Worm (Caenorhabditis elegans): ENCODE measurements around the gene gtbp-1.

gtbp-1 gene

DNA sequence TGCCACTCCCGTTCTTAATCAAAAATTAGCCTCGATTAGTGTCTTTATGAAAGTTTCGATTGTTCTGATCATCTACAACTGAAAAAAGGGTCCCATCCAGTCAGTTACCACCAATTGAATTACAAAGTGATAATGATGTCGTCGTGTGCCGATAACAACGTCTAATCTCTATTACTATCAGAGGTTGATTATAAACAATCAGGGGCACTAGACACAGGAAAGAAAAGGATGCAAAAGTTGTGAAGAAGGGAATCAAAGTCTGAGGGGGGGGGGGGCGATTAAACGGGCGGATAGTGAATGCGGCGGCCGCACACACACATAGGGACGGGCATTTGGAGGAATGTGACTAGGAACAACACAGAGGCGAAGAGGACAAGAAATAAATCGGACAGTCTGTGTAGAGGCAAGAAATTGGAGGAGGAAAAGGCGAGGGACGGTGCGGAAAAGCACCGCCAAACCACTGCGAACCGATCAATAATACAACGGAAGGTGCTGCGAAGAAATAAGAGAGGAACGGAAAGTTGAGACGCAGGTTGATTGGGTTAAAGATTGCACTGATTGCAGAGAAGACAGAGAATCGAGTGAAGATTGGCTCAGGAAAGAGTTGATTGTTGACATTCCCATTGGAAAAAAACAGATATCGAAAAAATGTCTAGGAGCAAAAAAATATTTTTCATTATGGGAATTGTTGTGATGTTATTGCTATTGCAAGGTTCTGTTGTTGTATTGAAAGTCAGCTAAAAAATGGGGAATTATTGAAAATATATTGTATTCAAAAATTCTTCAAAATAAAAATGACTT lies 46.4 kb upstream of the gtbp-1 start:
- TF ChIP-seq nhr-25 (tag; optimal IDR thresholded peaks at IDR 0.05) (peak; percentile 16), nfya-1 (tag; optimal IDR thresholded peaks at IDR 0.05; ENCODE audit: insufficient read depth) (peak; percentile 29), pha-4 (tag; optimal IDR thresholded peaks at IDR 0.05) (peak; percentile 56), elt-1 (tag; optimal IDR thresholded peaks at IDR 0.05) (no peak), lin-15B (tag; optimal IDR thresholded peaks at IDR 0.05) (no peak), elt-2 (tag; optimal IDR thresholded peaks at IDR 0.05) (peak; percentile 45), ceh-28 (tag; optimal IDR thresholded peaks at IDR 0.05) (peak; percentile 24), mml-1 (tag; optimal IDR thresholded peaks at IDR 0.05) (no peak), ztf-11 (tag; optimal IDR thresholded peaks at IDR 0.05) (no peak), sea-2 (GFP tag; optimal IDR thresholded peaks at IDR 0.05) (no peak), hmg-11 (tag; optimal IDR thresholded peaks at IDR 0.05) (peak; percentile 37), fkh-2 (tag; optimal IDR thresholded peaks at IDR 0.05) (no peak)

DNA sequence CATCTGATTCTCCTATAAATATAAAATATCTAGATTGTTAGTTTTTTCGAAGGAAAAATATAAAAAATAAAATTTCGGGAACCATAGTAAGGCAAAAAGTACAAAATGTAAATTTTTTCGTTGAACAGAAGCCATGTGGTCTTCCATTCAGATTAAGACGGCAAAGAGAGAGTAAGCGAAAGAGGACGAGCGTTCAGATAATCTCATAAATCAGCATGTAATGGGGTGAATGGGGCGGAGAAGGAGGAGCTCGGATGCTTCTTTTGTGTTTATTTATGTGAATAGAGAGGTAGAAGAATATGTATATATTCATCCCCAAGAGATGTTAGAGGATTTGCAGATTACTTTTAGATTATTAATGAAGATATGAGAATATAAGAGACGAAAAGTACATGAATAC lies 45.6 kb upstream of the gtbp-1 start, which contains the start of gene pxf-1:
pxf-1 (minus strand) TSS at position 14 of the 400 bp plus-strand sequence.
- TF ChIP-seq ZK546.5 (tag; optimal IDR thresholded peaks at IDR 0.05), result no peak
- TF ChIP-seq fkh-2 (tag; optimal IDR thresholded peaks at IDR 0.05), result no peak
- TF ChIP-seq eor-1 (tag; optimal IDR thresholded peaks at IDR 0.05), result no peak
- TF ChIP-seq egl-5 (tag; optimal IDR thresholded peaks at IDR 0.05), result peak; percentile 52

DNA sequence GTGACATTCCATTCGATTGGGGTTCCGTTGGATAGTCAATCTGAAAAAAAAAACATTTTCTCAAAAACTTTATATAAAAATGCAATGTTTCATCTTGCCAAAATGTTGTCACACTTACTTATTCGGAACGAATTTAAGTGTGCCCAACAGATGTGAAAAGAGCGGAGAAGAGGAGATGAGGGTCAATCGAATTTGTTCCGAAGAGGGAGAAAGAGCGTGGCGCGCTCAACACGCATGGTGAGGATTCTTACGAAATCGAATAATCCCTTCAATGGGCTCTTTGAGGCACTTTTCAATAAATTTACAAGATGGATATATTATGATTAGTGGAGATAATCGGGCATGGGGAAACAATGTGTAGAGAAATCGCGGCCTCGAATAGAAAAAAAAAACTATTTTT lies 42.1 kb upstream of the gtbp-1 start:
- TF ChIP-seq zag-1 (tag; optimal IDR thresholded peaks at IDR 0.05), result no peak
- no peak for TF ChIP-seq mdl-1 (tag; optimal IDR thresholded peaks at IDR 0.05)
- TF ChIP-seq hmg-11 (tag; optimal IDR thresholded peaks at IDR 0.05), result no peak
- TF ChIP-seq fkh-10 (GFP tag; optimal IDR thresholded peaks at IDR 0.05), result peak; percentile 93

DNA sequence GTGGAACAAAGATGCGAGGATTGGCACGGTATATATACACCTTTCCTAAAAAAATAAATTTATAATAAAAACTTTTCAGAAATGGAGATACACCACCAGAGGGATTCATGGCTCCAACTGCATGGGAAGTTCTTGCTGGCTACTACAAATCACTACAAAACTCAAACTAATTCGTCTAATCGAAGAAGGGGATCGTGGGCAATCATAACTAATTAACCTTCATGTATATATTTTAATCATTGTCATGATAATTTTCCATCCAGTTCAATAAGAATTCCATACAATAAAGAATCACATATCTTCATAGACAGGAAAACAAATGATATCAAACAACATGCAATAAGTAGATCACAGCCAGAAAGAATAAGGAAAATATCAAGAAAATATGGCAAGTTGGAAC lies 35.3 kb upstream of the gtbp-1 start:
- TF ChIP-seq snpc-4 (tag; optimal IDR thresholded peaks at IDR 0.05) (no peak), nhr-28 (tag; optimal IDR thresholded peaks at IDR 0.05) (no peak), nhr-237 (tag; optimal IDR thresholded peaks at IDR 0.05) (no peak)

DNA sequence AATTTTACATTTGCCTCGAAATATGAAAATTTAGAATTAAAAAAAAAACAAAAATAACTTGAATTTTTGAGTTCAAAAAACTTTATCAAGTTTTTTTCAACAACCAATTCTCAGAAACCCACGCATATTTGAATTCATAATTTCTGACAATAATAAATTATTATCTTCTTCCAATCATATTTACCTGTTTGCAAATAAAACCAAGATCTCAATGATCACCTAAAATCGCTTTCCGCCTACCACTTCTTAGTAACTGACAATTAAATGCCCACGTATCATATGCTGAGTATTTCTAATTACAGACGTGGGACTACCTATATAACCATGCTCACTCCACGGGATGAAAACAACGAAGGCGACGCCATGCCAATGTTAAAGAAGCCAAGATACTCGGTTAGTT lies 33.0 kb upstream of the gtbp-1 start, which contains the start of gene pps-1:
pps-1 (plus strand) TSS at position 301 of the 400 bp plus-strand sequence.
- no peak for TF ChIP-seq pha-4 (tag; optimal IDR thresholded peaks at IDR 0.05)
- TF ChIP-seq egl-27 (tag; optimal IDR thresholded peaks at IDR 0.05), result no peak
- TF ChIP-seq egl-5 (tag; optimal IDR thresholded peaks at IDR 0.05), result no peak
- no peak for TF ChIP-seq ceh-82 (tag; optimal IDR thresholded peaks at IDR 0.05)
- TF ChIP-seq nhr-11 (tag; optimal IDR thresholded peaks at IDR 0.05), result no peak
- no peak for TF ChIP-seq nhr-76 (tag; optimal IDR thresholded peaks at IDR 0.05)

DNA sequence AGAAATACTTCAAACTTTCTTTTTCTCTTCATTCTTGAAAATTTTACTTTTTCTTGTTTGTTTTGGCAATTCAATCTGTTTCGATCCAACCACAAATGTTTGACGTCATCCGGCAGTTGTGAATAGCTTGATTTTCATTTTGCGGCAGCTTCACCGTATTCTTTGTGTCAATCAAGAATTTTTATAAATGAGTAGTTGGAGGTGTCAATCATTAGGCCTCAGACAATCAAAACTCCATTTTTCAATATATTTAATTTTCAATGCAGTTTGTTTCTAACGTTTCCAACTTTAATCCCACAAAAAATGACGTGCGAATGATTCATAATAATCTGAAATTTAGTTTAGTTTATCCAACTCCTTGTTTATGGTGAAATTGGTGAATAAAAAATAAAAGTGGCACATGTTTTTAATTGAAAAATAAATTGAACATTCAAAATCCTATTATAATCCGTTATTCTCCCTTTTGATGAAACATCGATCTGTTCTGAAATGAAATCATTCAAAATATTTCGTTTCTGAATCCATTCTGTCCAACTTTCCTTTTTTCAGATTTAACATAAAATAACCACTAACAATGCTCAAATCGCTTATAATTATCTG lies 28.8 kb upstream of the gtbp-1 start, which contains the start of gene ttr-53:
ttr-53 (plus strand) TSS at position 550 of the 600 bp plus-strand sequence.
- no peak for TF ChIP-seq jun-1 (tag; optimal IDR thresholded peaks at IDR 0.05)
- TF ChIP-seq ceh-16 (tag; optimal IDR thresholded peaks at IDR 0.05), result no peak
- TF ChIP-seq elt-2 (tag; optimal IDR thresholded peaks at IDR 0.05), result no peak
- TF ChIP-seq pqm-1 (tag; optimal IDR thresholded peaks at IDR 0.05), result no peak
- TF ChIP-seq ztf-11 (tag; optimal IDR thresholded peaks at IDR 0.05), result no peak
- no peak for TF ChIP-seq skn-1 (tag; optimal IDR thresholded peaks at IDR 0.05)
- no peak for TF ChIP-seq fkh-10 (GFP tag; optimal IDR thresholded peaks at IDR 0.05)
- TF ChIP-seq nhr-28 (tag; optimal IDR thresholded peaks at IDR 0.05), result no peak
- no peak for TF ChIP-seq elt-1 (tag; optimal IDR thresholded peaks at IDR 0.05)
- TF ChIP-seq egl-5 (tag; optimal IDR thresholded peaks at IDR 0.05), result no peak

DNA sequence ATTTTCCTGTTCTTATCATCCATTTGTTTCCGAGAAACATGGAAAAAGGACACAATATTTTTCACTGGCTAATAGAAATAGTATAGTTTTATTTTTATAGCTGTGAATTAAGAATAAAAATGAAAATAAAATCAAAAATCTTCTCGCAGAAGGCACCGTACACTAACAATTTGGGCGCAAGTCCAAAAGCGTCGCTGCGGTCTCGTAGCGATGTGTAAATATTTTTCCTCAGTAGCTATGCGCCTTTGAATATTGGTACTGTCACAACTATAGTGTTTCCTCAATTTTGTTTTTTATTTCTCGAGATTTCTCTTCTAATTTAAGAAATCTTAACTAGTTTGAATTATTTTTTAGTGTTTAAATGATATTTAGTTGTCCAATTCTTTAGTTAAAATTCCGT lies 28.3 kb upstream of the gtbp-1 start:
- TF ChIP-seq ceh-16 (tag; optimal IDR thresholded peaks at IDR 0.05) (no peak), nhr-11 (tag; optimal IDR thresholded peaks at IDR 0.05) (no peak)

Data from whole organism, L3 larva.